Worm (Caenorhabditis elegans): Measurements from ENCODE around the gene osta-3.

- TF ChIP-seq scrt-1 (GFP tag; IDR thresholded peaks at IDR 0.05): no peak
- no peak for TF ChIP-seq B0310.2 (tag; optimal IDR thresholded peaks at IDR 0.05)
- TF ChIP-seq tra-4 (tag; optimal IDR thresholded peaks at IDR 0.05): no peak
- no peak for TF ChIP-seq sea-1 (GFP tag; conservative IDR thresholded peaks at IDR 0.05)
- no peak for TF ChIP-seq ceh-36 (tag; optimal IDR thresholded peaks at IDR 0.05)
- TF ChIP-seq hnd-1 (tag; optimal IDR thresholded peaks at IDR 0.05): no peak
- TF ChIP-seq tbx-11 (GFP tag; IDR thresholded peaks at IDR 0.05): no peak
Measured at ce11 chrII:14779851-14780250, 32.5 kb upstream of the osta-3 start.
